Fruit fly (Drosophila melanogaster): ENCODE results near the gene CG10859.
A peak's percentile ranks its signal among the peaks of the same experiment; 100 is the strongest.

Gene CG10859

DNA sequence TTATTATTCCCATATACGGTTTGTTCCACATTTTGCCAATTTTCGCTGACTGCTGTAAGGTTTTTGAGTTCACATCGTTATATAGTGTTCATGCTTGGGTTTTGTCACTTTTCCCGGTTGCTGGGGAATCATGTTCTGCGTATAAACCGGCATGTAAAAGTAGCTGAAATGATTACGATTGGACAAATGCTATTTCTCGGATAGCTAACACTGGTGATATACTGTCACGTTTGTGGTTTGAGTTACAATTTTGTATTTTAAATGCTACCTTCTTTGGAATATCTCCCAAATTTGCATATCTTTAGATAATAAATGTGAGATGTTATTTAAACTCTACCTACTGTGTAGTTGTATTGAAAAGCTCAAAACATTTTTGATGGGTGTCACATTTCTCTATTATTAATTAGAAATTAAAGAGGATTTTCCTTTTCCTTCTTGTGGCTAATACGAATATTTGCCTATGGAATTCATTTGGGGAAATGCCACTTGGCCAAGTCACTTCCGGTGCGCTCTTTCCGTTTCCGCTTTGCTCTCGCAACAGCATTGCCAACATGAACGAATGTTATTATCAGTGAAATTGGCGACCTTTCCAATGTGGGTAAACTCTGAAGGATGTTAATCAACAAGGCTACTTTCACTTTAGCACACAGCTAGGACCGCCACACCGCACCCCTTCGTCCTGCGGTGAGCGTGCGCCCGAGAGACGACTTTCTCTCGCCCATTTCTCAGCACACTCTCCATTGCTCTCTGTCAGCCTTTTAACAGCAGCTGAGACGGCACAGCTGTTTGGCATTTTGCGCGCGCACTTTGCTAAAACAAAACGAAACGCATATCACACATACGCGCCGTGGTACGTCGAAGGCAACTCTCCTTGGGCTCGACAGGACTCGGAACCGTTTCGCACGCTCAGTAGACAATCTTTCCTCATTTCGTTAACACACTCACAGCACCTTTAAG lies 16.3 kb upstream of the CG10859 start, which contains the start of the genes CG16956, CG42784 and CG43850 (continued):
- TF ChIP-seq CG33557 (GFP tag; optimal IDR thresholded peaks at IDR 0.05), result no peak
- TF ChIP-seq vnd (GFP tag; IDR thresholded peaks at IDR 0.05; ENCODE audit: partially characterized antibody), result no peak
- no peak for TF ChIP-seq CG12391 (tag; optimal IDR thresholded peaks at IDR 0.05)
- peak; percentile 89 for TF ChIP-seq schlank (tag; optimal IDR thresholded peaks at IDR 0.05)
- TF ChIP-seq CG14710 (tag; optimal IDR thresholded peaks at IDR 0.05), result no peak
- no peak for TF ChIP-seq rib (GFP tag; IDR thresholded peaks at IDR 0.05)
- peak; percentile 53 for TF ChIP-seq CG4707 (GFP tag; optimal IDR thresholded peaks at IDR 0.05)
- TF ChIP-seq CG14441 (GFP tag; IDR thresholded peaks at IDR 0.05), result 0 out of 2 replicates have a peak, but pooled peaks have one; percentile 11
- TF ChIP-seq HLH54F (GFP tag; optimal IDR thresholded peaks at IDR 0.05), result no peak
- TF ChIP-seq toy (GFP tag; IDR thresholded peaks at IDR 0.05), result no peak
- no peak for TF ChIP-seq CG1647 (GFP tag; optimal IDR thresholded peaks at IDR 0.05)
- TF ChIP-seq ems (GFP tag; optimal IDR thresholded peaks at IDR 0.05), result no peak
- no peak for TF ChIP-seq CG10654 (GFP tag; optimal IDR thresholded peaks at IDR 0.05)
- TF ChIP-seq Pdp1 (GFP tag; optimal IDR thresholded peaks at IDR 0.05), result no peak
- no peak for TF ChIP-seq CG7372 (GFP tag; IDR thresholded peaks at IDR 0.05)
- TF ChIP-seq CG10321 (GFP tag; IDR thresholded peaks at IDR 0.05), result no peak; the same call in 1 of the 2 replicates
- TF ChIP-seq CG6854 (GFP tag; optimal IDR thresholded peaks at IDR 0.05), result peak; percentile 84
- peak; percentile 69 for TF ChIP-seq Rfx (GFP tag; IDR thresholded peaks at IDR 0.05)
- no peak for TF ChIP-seq pnt (GFP tag; optimal IDR thresholded peaks at IDR 0.05)
- peak; percentile 56 for TF ChIP-seq CG13775 (GFP tag; optimal IDR thresholded peaks at IDR 0.05)
- TF ChIP-seq CG11696 (GFP tag; IDR thresholded peaks at IDR 0.05), result 0 out of 2 replicates have a peak, but pooled peaks have one; percentile 20
- TF ChIP-seq Gug (GFP tag; IDR thresholded peaks at IDR 0.05), result no peak
- peak; percentile 67 for TF ChIP-seq unpg (GFP tag; optimal IDR thresholded peaks at IDR 0.05)
- TF ChIP-seq ind (GFP tag; optimal IDR thresholded peaks at IDR 0.05), result no peak
- peak; percentile 6 for TF ChIP-seq Oli (tag; optimal IDR thresholded peaks at IDR 0.05)
- TF ChIP-seq fru (optimal IDR thresholded peaks at IDR 0.05), result no peak
- TF ChIP-seq CG10979 (tag; optimal IDR thresholded peaks at IDR 0.05), result no peak
- TF ChIP-seq jumu (GFP tag; optimal IDR thresholded peaks at IDR 0.05), result no peak
- TF ChIP-seq CG6175 (GFP tag; IDR thresholded peaks at IDR 0.05), result no peak
- TF ChIP-seq Dip2 (GFP tag; IDR thresholded peaks at IDR 0.05), result no peak
- TF ChIP-seq shn (GFP tag; optimal IDR thresholded peaks at IDR 0.05), result no peak
- no peak for TF ChIP-seq CHES-1-like (GFP tag; optimal IDR thresholded peaks at IDR 0.05)
- peak; percentile 28 for TF ChIP-seq Side (GFP tag; optimal IDR thresholded peaks at IDR 0.05)
- TF ChIP-seq slou (GFP tag; optimal IDR thresholded peaks at IDR 0.05), result no peak
- no peak for TF ChIP-seq chn (GFP tag; optimal IDR thresholded peaks at IDR 0.05)
- no peak for TF ChIP-seq psq (GFP tag; optimal IDR thresholded peaks at IDR 0.05)
- no peak for TF ChIP-seq Dp (GFP tag; optimal IDR thresholded peaks at IDR 0.05)
- no peak for TF ChIP-seq Awh (GFP tag; IDR thresholded peaks at IDR 0.05)
- TF ChIP-seq CG13287 (GFP tag; IDR thresholded peaks at IDR 0.05; ENCODE audit: partially characterized antibody), result peak; percentile 23
- peak; percentile 63 for TF ChIP-seq CG6683 (GFP tag; optimal IDR thresholded peaks at IDR 0.05)
- TF ChIP-seq CG31441 (GFP tag; IDR thresholded peaks at IDR 0.05), result peak; percentile 54; the same call in 1 of the 2 replicates
- TF ChIP-seq CG3281 (GFP tag; optimal IDR thresholded peaks at IDR 0.05), result peak; percentile 89
- TF ChIP-seq CG31388 (GFP tag; optimal IDR thresholded peaks at IDR 0.05), result no peak
- TF ChIP-seq Six4 (GFP tag; optimal IDR thresholded peaks at IDR 0.05), result no peak
- peak; percentile 53 for TF ChIP-seq CG17328 (GFP tag; IDR thresholded peaks at IDR 0.05)
- TF ChIP-seq B-H2 (GFP tag; optimal IDR thresholded peaks at IDR 0.05), result peak; percentile 85
- TF ChIP-seq Fer3 (tag; optimal IDR thresholded peaks at IDR 0.05), result peak; percentile 75
- TF ChIP-seq Dip3 (GFP tag; optimal IDR thresholded peaks at IDR 0.05), result no peak
- peak; percentile 51 for TF ChIP-seq dmrt99B (tag; optimal IDR thresholded peaks at IDR 0.05)

Measured in whole organism, embryonic.